Fruit fly (Drosophila melanogaster) whole organism, embryonic: ENCODE measurements around the gene Hsp22.

Experiments used
- CG11560 ChIP-seq: fragments of 200-800 bp; sonication (Bioruptor generic); IDR thresholded peaks from 3 replicates; pipeline ENCODE4 v1.3.6; 2022; ENCODE audit warnings: missing biosample characterization, missing genetic modification characterization
- CG12769 ChIP-seq: fragments of 200-800 bp; sonication (Bioruptor generic); optimal IDR thresholded peaks from 2 replicates; lab custom pipeline; 2019; ENCODE audit warnings: missing biosample characterization, mild to moderate bottlenecking, missing genetic modification characterization, moderate library complexity
- CG13123 ChIP-seq: fragments of 200-800 bp; sonication (Bioruptor generic); optimal IDR thresholded peaks from 2 replicates; lab custom pipeline; 2016; ENCODE audit warnings: missing biosample characterization, missing genetic modification characterization
- CG14441 ChIP-seq: fragments of 200-800 bp; sonication (Bioruptor generic); IDR thresholded peaks from 2 replicates; pipeline ENCODE4 v1.3.6; 2022; ENCODE audit warnings: missing biosample characterization, missing genetic modification characterization
- CG17912 ChIP-seq: fragments of 200-800 bp; sonication (Bioruptor generic); optimal IDR thresholded peaks from 2 replicates; lab custom pipeline; 2018; ENCODE audit warnings: missing biosample characterization, mild to moderate bottlenecking, missing genetic modification characterization
- CG1832 ChIP-seq: fragments of 200-800 bp; sonication (Bioruptor generic); optimal IDR thresholded peaks from 2 replicates; lab custom pipeline; 2017; ENCODE audit warnings: missing biosample characterization, mild to moderate bottlenecking, missing genetic modification characterization, inconsistent platforms
- CG2120 ChIP-seq: fragments of 200-800 bp; sonication (Bioruptor generic); optimal IDR thresholded peaks from 3 replicates; lab custom pipeline; 2016; ENCODE audit warnings: missing biosample characterization, missing genetic modification characterization
- CG3995 ChIP-seq: fragments of 200-800 bp; sonication (Bioruptor generic); optimal IDR thresholded peaks from 3 replicates; lab custom pipeline; 2016; ENCODE audit warnings: missing biosample characterization, missing genetic modification characterization
- CG43689 ChIP-seq: fragments of 200-800 bp; sonication (Bioruptor generic); IDR thresholded peaks from 2 replicates; pipeline ENCODE4 v1.3.6; 2022; ENCODE audit warnings: missing biosample characterization, missing genetic modification characterization
- CG7271 ChIP-seq: fragments of 200-800 bp; sonication (Bioruptor generic); optimal IDR thresholded peaks from 2 replicates; lab custom pipeline; 2018; ENCODE audit warnings: missing biosample characterization, mild to moderate bottlenecking, missing genetic modification characterization, moderate library complexity
- CG7839 ChIP-seq: fragments of 200-800 bp; sonication (Bioruptor generic); optimal IDR thresholded peaks from 3 replicates; lab custom pipeline; 2018; ENCODE audit warnings: missing biosample characterization, mild to moderate bottlenecking, missing genetic modification characterization, moderate library complexity
- CG8388 ChIP-seq: fragments of 200-800 bp; sonication (Bioruptor generic); optimal IDR thresholded peaks from 2 replicates; lab custom pipeline; 2019; ENCODE audit warnings: missing biosample characterization, mild to moderate bottlenecking, missing genetic modification characterization, moderate library complexity
- CG8478 ChIP-seq: fragments of >200 bp; optimal IDR thresholded peaks from 2 replicates; lab custom pipeline; 2018
- CG9817 ChIP-seq: fragments of 200-800 bp; sonication (Bioruptor generic); optimal IDR thresholded peaks from 2 replicates; lab custom pipeline; 2018; ENCODE audit warnings: missing biosample characterization, mild to moderate bottlenecking, missing genetic modification characterization, moderate library complexity
- CG9932 ChIP-seq: fragments of 200-800 bp; sonication (Bioruptor generic); IDR thresholded peaks from 2 replicates; pipeline ENCODE4 v1.3.6; 2022; ENCODE audit warnings: missing biosample characterization, missing genetic modification characterization
- D19A ChIP-seq: fragments of 200-800 bp; optimal IDR thresholded peaks from 3 replicates; lab custom pipeline; 2019; ENCODE audit warnings: missing biosample characterization, mild to moderate bottlenecking, missing genetic modification characterization, moderate library complexity
- ERR ChIP-seq: fragments of 200-800 bp; sonication (Bioruptor generic); optimal IDR thresholded peaks from 2 replicates; lab custom pipeline; 2016; ENCODE audit warnings: missing biosample characterization, missing genetic modification characterization
- Fer2 ChIP-seq: fragments of 200-800 bp; sonication (Bioruptor generic); optimal IDR thresholded peaks from 2 replicates; lab custom pipeline; 2018; ENCODE audit warnings: missing biosample characterization, mild to moderate bottlenecking, missing genetic modification characterization, moderate library complexity
- GATAe ChIP-seq: fragments of 200-800 bp; sonication (Bioruptor generic); conservative IDR thresholded peaks from 2 replicates; pipeline ENCODE4 v1.3.6; 2022; ENCODE audit warnings: missing biosample characterization, missing genetic modification characterization
- Med ChIP-seq: fragments of 200-800 bp; sonication (Bioruptor generic); peaks from one replicate; lab custom pipeline; 2016; ENCODE audit warnings: missing biosample characterization, missing genetic modification characterization, mild to moderate bottlenecking, inconsistent platforms, moderate library complexity
- Rfx ChIP-seq: fragments of 200-800 bp; sonication (Bioruptor generic); IDR thresholded peaks from 2 replicates; pipeline ENCODE4 v1.3.6; 2022; ENCODE audit warnings: missing biosample characterization, missing genetic modification characterization
- Tbp ChIP-seq: fragments of >200 bp; optimal IDR thresholded peaks from 2 replicates; lab custom pipeline; 2018; ENCODE audit warnings: missing biosample characterization, missing genetic modification characterization
- Trl ChIP-seq, 3 experiments: fragments of >200 bp in 2 of 3; fragments of 200-800 bp in 1 of 3; sonication (Bioruptor generic) in 1 of 3; optimal IDR thresholded peaks; 2 replicates in 1 of 3; 3 replicates in 2 of 3; lab custom pipeline; 2016 to 2017; ENCODE audit warnings: missing biosample characterization in 1 of 3, missing genetic modification characterization in 1 of 3
- Usf ChIP-seq: fragments of 200-800 bp; sonication (Bioruptor generic); optimal IDR thresholded peaks from 2 replicates; lab custom pipeline; 2017; ENCODE audit warnings: missing genotype, missing biosample characterization, missing genetic modification characterization
- al ChIP-seq: fragments of 200-800 bp; sonication (Bioruptor generic); IDR thresholded peaks from 2 replicates; pipeline ENCODE4 v1.3.6; 2022; ENCODE audit warnings: missing biosample characterization, missing genetic modification characterization
- ato ChIP-seq: fragments of 200-800 bp; sonication (Bioruptor generic); IDR thresholded peaks from 2 replicates; pipeline ENCODE4 v1.3.6; 2022; ENCODE audit warnings: missing biosample characterization, missing genetic modification characterization; ENCODE audit not compliant: partially characterized antibody
- bigmax ChIP-seq: fragments of 200-800 bp; sonication (Bioruptor generic); optimal IDR thresholded peaks from 2 replicates; lab custom pipeline; 2018; ENCODE audit warnings: missing biosample characterization, mild to moderate bottlenecking, missing genetic modification characterization
- cg ChIP-seq: fragments of 200-800 bp; sonication (Bioruptor generic); optimal IDR thresholded peaks from 3 replicates; lab custom pipeline; 2019; ENCODE audit warnings: missing biosample characterization, mild to moderate bottlenecking, missing genetic modification characterization, moderate library complexity
- chif ChIP-seq, 2 experiments: fragments of 200-800 bp; sonication (Bioruptor generic); optimal IDR thresholded peaks; 3 replicates each; lab custom pipeline; 2016; ENCODE audit warnings: missing biosample characterization in 2 of 2, missing genetic modification characterization in 2 of 2
- ci ChIP-seq: fragments of 200-800 bp; sonication (Bioruptor generic); IDR thresholded peaks from 3 replicates; pipeline ENCODE4 v1.3.6; 2022; ENCODE audit warnings: missing biosample characterization, missing genetic modification characterization
- dysf ChIP-seq: fragments of 200-800 bp; sonication (Bioruptor generic); IDR thresholded peaks from 3 replicates; pipeline ENCODE4 v1.3.6; 2022; ENCODE audit warnings: missing biosample characterization, missing genetic modification characterization
- grau ChIP-seq: fragments of 200-800 bp; optimal IDR thresholded peaks from 3 replicates; lab custom pipeline; 2019; ENCODE audit warnings: missing biosample characterization, mild to moderate bottlenecking, missing genetic modification characterization, moderate library complexity
- hbn ChIP-seq: fragments of 200-800 bp; sonication (Bioruptor generic); IDR thresholded peaks from 2 replicates; pipeline ENCODE4 v1.3.6; 2022; ENCODE audit warnings: missing biosample characterization, missing genetic modification characterization; ENCODE audit not compliant: partially characterized antibody
- hkb ChIP-seq, 2 experiments: fragments of 200-800 bp in 1 of 2; fragments of >200 bp in 1 of 2; sonication (Bioruptor generic) in 1 of 2; IDR thresholded peaks in 1 of 2; optimal IDR thresholded peaks in 1 of 2; 2 replicates each; pipeline versions ENCODE4 v1.3.6 to Lab custom; 2017 to 2022; ENCODE audit warnings: missing biosample characterization in 1 of 2, missing genetic modification characterization in 1 of 2
- lilli ChIP-seq: fragments of 200-800 bp; sonication (Bioruptor generic); optimal IDR thresholded peaks from 3 replicates; lab custom pipeline; 2016; ENCODE audit warnings: missing biosample characterization, missing genetic modification characterization
- nmo ChIP-seq: fragments of 200-800 bp; sonication (Bioruptor generic); optimal IDR thresholded peaks from 2 replicates; lab custom pipeline; 2018; ENCODE audit warnings: missing biosample characterization, mild to moderate bottlenecking, missing genetic modification characterization, moderate library complexity
- nom ChIP-seq: fragments of 200-800 bp; sonication (Bioruptor generic); optimal IDR thresholded peaks from 2 replicates; lab custom pipeline; 2017; ENCODE audit warnings: missing biosample characterization, missing genetic modification characterization, mild to moderate bottlenecking, moderate library complexity, missing genetic modification reagents
- phol ChIP-seq: fragments of 200-800 bp; sonication (Bioruptor generic); optimal IDR thresholded peaks from 3 replicates; lab custom pipeline; 2018; ENCODE audit warnings: missing biosample characterization, mild to moderate bottlenecking, missing genetic modification characterization, moderate library complexity
- ranshi ChIP-seq: fragments of 200-800 bp; sonication (Bioruptor generic); IDR thresholded peaks from 2 replicates; pipeline ENCODE4 v1.3.6; 2022; ENCODE audit warnings: missing biosample characterization, missing genetic modification characterization
- row ChIP-seq: fragments of 200-800 bp; sonication (Bioruptor generic); IDR thresholded peaks from 3 replicates; pipeline ENCODE4 v1.3.6; 2022; ENCODE audit warnings: missing biosample characterization, missing genetic modification characterization
- sc ChIP-seq, 3 experiments: fragments of >200 bp in 2 of 3; fragments of 200-800 bp in 1 of 3; sonication (Bioruptor generic) in 1 of 3; optimal IDR thresholded peaks; 2 replicates in 2 of 3; 3 replicates in 1 of 3; lab custom pipeline; 2017; ENCODE audit warnings: mild to moderate bottlenecking in 1 of 3, missing biosample characterization in 1 of 3, missing genetic modification characterization in 1 of 3, missing genetic modification reagents in 1 of 3
- sens ChIP-seq: fragments of 200-800 bp; sonication (Bioruptor generic); peaks from one replicate; lab custom pipeline; 2016; ENCODE audit warnings: missing biosample characterization, missing genetic modification characterization
- slp2 ChIP-seq: fragments of 200-800 bp; sonication (Bioruptor generic); optimal IDR thresholded peaks from 2 replicates; lab custom pipeline; 2016; ENCODE audit warnings: missing biosample characterization, missing genetic modification characterization
- sr ChIP-seq: fragments of 200-800 bp; sonication (Bioruptor generic); IDR thresholded peaks from 3 replicates; pipeline ENCODE4 v1.3.6; 2022; ENCODE audit warnings: missing biosample characterization, missing genetic modification characterization
- sug ChIP-seq: fragments of 200-800 bp; optimal IDR thresholded peaks from 2 replicates; lab custom pipeline; 2019; ENCODE audit warnings: missing biosample characterization, mild to moderate bottlenecking, missing genetic modification characterization, moderate library complexity
- vnd ChIP-seq: fragments of 200-800 bp; sonication (Bioruptor generic); IDR thresholded peaks from 3 replicates; pipeline ENCODE4 v1.3.6; 2022; ENCODE audit warnings: missing biosample characterization, missing genetic modification characterization; ENCODE audit not compliant: partially characterized antibody
- zen2 ChIP-seq: fragments of 200-800 bp; sonication (Bioruptor generic); IDR thresholded peaks from 3 replicates; pipeline ENCODE4 v1.3.6; 2022; ENCODE audit warnings: missing biosample characterization, missing genetic modification characterization; ENCODE audit not compliant: partially characterized antibody

Hsp22 gene

dm6 chr3L:9337942-9338468, 34.7 kb upstream of the Hsp22 start:
- TF ChIP-seq Trl (optimal IDR thresholded peaks at IDR 0.05; lab: Kevin White, UChicago) (peak; percentile 7 to 32), Trl (GFP tag; optimal IDR thresholded peaks at IDR 0.05; lab: Kevin White, UChicago) (no peak), cg (GFP tag; lab: Kevin White, UChicago) (peak; percentile 49), ERR (GFP tag; lab: Kevin White, UChicago) (no peak), nom (GFP tag; lab: Kevin White, UChicago) (peak; percentile 34), Fer2 (tag; lab: Kevin White, UChicago) (no peak), Med (GFP tag; lab: Kevin White, UChicago) (peak; percentile 50), ranshi (GFP tag; lab: Robert Waterston, UW) (no peak), sug (no peak), phol (tag; lab: Kevin White, UChicago) (no peak), nmo (GFP tag; lab: Kevin White, UChicago) (no peak), ato (GFP tag; lab: Robert Waterston, UW) (no peak), CG43689 (no peak), slp2 (GFP tag; lab: Kevin White, UChicago) (no peak), sc (optimal IDR thresholded peaks at IDR 0.05; lab: Kevin White, UChicago) (no peak), sc (GFP tag; optimal IDR thresholded peaks at IDR 0.05; lab: Kevin White, UChicago) (no peak), CG12769 (peak; percentile 63), CG3995 (GFP tag; lab: Kevin White, UChicago) (peak; percentile 27)

- TF ChIP-seq Usf (GFP tag; lab: Kevin White, UChicago): no peak
Measured at dm6 chr3L:9338510-9338909, 34.2 kb upstream of the Hsp22 start, which contains the start of gene PGRP-LC. Gene PGRP-LC, plus strand, starts transcription at chr3L:9338810.

dm6 chr3L:9339021-9339420, 33.7 kb upstream of the Hsp22 start:
- no peak for TF ChIP-seq CG9817 (tag; lab: Kevin White, UChicago)
- no peak for TF ChIP-seq CG8478
- peak; percentile 79 for TF ChIP-seq Med (GFP tag; lab: Kevin White, UChicago)
- TF ChIP-seq CG2120: peak; percentile 21
- peak; percentile 7 for TF ChIP-seq grau (tag; lab: Kevin White, UChicago)
- no peak for TF ChIP-seq CG11560
- TF ChIP-seq sr (GFP tag; lab: Robert Waterston, UW): no peak
- no peak for TF ChIP-seq zen2 (GFP tag; lab: Robert Waterston, UW)
- TF ChIP-seq lilli: peak; percentile 24
- peak; percentile 7; the same call in 1 of the 3 replicates for TF ChIP-seq dysf (GFP tag; lab: Robert Waterston, UW)
- TF ChIP-seq CG7271 (tag; lab: Kevin White, UChicago): no peak
- no peak for TF ChIP-seq CG14441 (GFP tag; lab: Robert Waterston, UW)
- no peak for TF ChIP-seq hbn (GFP tag; lab: Robert Waterston, UW)
- no peak for TF ChIP-seq al (GFP tag; lab: Robert Waterston, UW)
- no peak for TF ChIP-seq CG1832 (GFP tag; lab: Kevin White, UChicago)
- no peak for TF ChIP-seq chif (GFP tag; optimal IDR thresholded peaks at IDR 0.05; lab: Kevin White, UChicago)
- no peak for TF ChIP-seq CG13123 (GFP tag; lab: Kevin White, UChicago)
- TF ChIP-seq vnd (GFP tag; lab: Robert Waterston, UW): no peak
- 0 out of 2 replicates have a peak, but pooled peaks have one; percentile 25 for TF ChIP-seq Rfx
- no peak for TF ChIP-seq hkb (optimal IDR thresholded peaks at IDR 0.05; lab: Kevin White, UChicago)
- TF ChIP-seq hkb (GFP tag; IDR thresholded peaks at IDR 0.05; lab: Robert Waterston, UW): peak; percentile 39
- TF ChIP-seq bigmax (GFP tag; lab: Kevin White, UChicago): no peak
- TF ChIP-seq D19A (tag; lab: Kevin White, UChicago): peak; percentile 21
- peak; percentile 70 for TF ChIP-seq sens (GFP tag; lab: Kevin White, UChicago)
- no peak for TF ChIP-seq CG17912 (GFP tag; lab: Kevin White, UChicago)
- no peak for TF ChIP-seq GATAe (GFP tag; lab: Robert Waterston, UW)
- no peak for TF ChIP-seq ci (GFP tag; lab: Robert Waterston, UW)
- TF ChIP-seq row: peak; percentile 56
- peak; percentile 37 for TF ChIP-seq CG7839 (tag; lab: Kevin White, UChicago)
- TF ChIP-seq CG8388 (GFP tag; lab: Kevin White, UChicago): no peak
- no peak for TF ChIP-seq Tbp
- TF ChIP-seq CG9932: peak; percentile 26; the same call in 1 of the 2 replicates
